Fruit fly (Drosophila melanogaster): ENCODE results near the gene CG33995.

CG33995 gene

DNA sequence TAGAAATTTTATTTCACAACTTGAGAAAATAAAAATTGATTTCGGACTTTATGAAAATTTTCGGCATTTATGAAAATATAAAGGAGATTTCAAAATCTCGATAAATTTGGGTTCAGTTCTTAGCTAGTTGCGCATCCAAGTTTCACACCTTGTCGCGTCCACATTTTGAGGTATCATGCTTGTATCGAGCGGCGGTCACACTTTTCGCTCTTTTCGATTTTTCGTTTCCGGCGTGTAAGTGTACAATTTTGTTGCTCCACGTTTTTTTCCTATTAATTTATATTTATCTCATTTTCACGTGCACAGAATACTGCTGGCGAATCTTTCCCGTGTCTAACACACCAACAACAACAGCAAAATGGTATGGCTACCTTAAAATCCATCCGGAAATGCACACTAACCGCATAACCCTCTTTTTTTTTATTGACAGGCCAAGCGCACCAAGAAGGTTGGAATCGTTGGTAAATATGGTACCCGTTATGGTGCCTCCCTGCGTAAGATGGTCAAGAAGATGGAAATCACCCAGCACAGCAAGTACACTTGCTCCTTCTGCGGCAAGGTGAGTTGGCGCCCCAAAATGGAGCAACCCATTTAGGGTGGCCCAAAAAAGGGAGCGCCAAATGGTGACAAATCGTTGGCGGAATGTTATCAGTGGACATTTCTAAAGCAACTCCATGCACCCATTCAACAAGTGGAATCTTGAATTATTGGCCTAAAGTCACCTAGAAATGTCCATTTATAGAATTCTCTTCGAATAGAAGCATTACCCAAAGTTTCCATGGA lies 27.9 kb downstream of the CG33995 start, which contains the start of gene RpL37A (continued):
- no peak for TF ChIP-seq Tbp (GFP tag; optimal IDR thresholded peaks at IDR 0.05)
- no peak for TF ChIP-seq Blimp-1 (GFP tag; optimal IDR thresholded peaks at IDR 0.05)
- peak; percentile 49 for TF ChIP-seq Oli (tag; optimal IDR thresholded peaks at IDR 0.05)
- peak; percentile 68 for TF ChIP-seq zen (tag; optimal IDR thresholded peaks at IDR 0.05)
- TF ChIP-seq CG17328 (GFP tag; IDR thresholded peaks at IDR 0.05) = peak; percentile 77
- TF ChIP-seq gsb (GFP tag; IDR thresholded peaks at IDR 0.05) = peak; percentile 54; the same call in 1 of the 2 replicates
- TF ChIP-seq CG8359 (GFP tag; optimal IDR thresholded peaks at IDR 0.05; ENCODE audit: borderline replicate concordance) = peak; percentile 66
- peak; percentile 67 for TF ChIP-seq NK7.1 (GFP tag; optimal IDR thresholded peaks at IDR 0.05)
- TF ChIP-seq CG11723 (GFP tag; optimal IDR thresholded peaks at IDR 0.05) = peak; percentile 80
- peak; percentile 76 for TF ChIP-seq Dref (GFP tag; IDR thresholded peaks at IDR 0.05)
- TF ChIP-seq grau (tag; optimal IDR thresholded peaks at IDR 0.05) = peak; percentile 73
- TF ChIP-seq CHES-1-like (GFP tag; optimal IDR thresholded peaks at IDR 0.05) = peak; percentile 76
- TF ChIP-seq disco-r (GFP tag; optimal IDR thresholded peaks at IDR 0.05) = peak; percentile 72
- TF ChIP-seq tap (tag; optimal IDR thresholded peaks at IDR 0.05) = peak; percentile 66
- TF ChIP-seq pzg (GFP tag; optimal IDR thresholded peaks at IDR 0.05) = peak; percentile 94
- peak; percentile 25; the same call in 1 of the 2 replicates for TF ChIP-seq Oaz (GFP tag; IDR thresholded peaks at IDR 0.05)
- TF ChIP-seq CG15601 (tag; optimal IDR thresholded peaks at IDR 0.05) = peak; percentile 86
- TF ChIP-seq CG12659 (GFP tag; optimal IDR thresholded peaks at IDR 0.05) = peak; percentile 92
- TF ChIP-seq CG7786 (GFP tag; optimal IDR thresholded peaks at IDR 0.05) = peak; percentile 35
- TF ChIP-seq bsh (GFP tag; optimal IDR thresholded peaks at IDR 0.05) = peak in 1 of 2 experiments; percentile 71
- no peak for TF ChIP-seq Gug (GFP tag; IDR thresholded peaks at IDR 0.05)
- TF ChIP-seq CG15479 (GFP tag; optimal IDR thresholded peaks at IDR 0.05) = no peak
- TF ChIP-seq chn (GFP tag; optimal IDR thresholded peaks at IDR 0.05) = peak; percentile 38
- TF ChIP-seq h (optimal IDR thresholded peaks at IDR 0.05) = no peak
- peak; percentile 47 for TF ChIP-seq Adf1 (GFP tag; IDR thresholded peaks at IDR 0.05)
- peak; percentile 61 for TF ChIP-seq tin (GFP tag; optimal IDR thresholded peaks at IDR 0.05)
- TF ChIP-seq CG6689 (GFP tag; IDR thresholded peaks at IDR 0.05) = peak; percentile 50
- no peak for TF ChIP-seq Ravus (GFP tag; IDR thresholded peaks at IDR 0.05)
- no peak for TF ChIP-seq CG9932 (GFP tag; IDR thresholded peaks at IDR 0.05)
- peak; percentile 49 for TF ChIP-seq CG8388 (GFP tag; optimal IDR thresholded peaks at IDR 0.05)
- TF ChIP-seq Fer1 (GFP tag; optimal IDR thresholded peaks at IDR 0.05) = peak; percentile 92
- no peak for TF ChIP-seq Dfd (GFP tag; optimal IDR thresholded peaks at IDR 0.05)
- peak; percentile 64 for TF ChIP-seq CG6683 (GFP tag; optimal IDR thresholded peaks at IDR 0.05)
- TF ChIP-seq sd (tag; optimal IDR thresholded peaks at IDR 0.05) = no peak
- TF ChIP-seq gro (GFP tag; optimal IDR thresholded peaks at IDR 0.05) = peak; percentile 88
- TF ChIP-seq CTCF (GFP tag; optimal IDR thresholded peaks at IDR 0.05) = peak; percentile 70
- TF ChIP-seq Side (GFP tag; optimal IDR thresholded peaks at IDR 0.05) = peak; percentile 87
- peak; percentile 69 for TF ChIP-seq CG8924 (tag; optimal IDR thresholded peaks at IDR 0.05)
- TF ChIP-seq CG15696 (tag; optimal IDR thresholded peaks at IDR 0.05) = peak; percentile 28
- peak; percentile 73 for TF ChIP-seq Dad (GFP tag; optimal IDR thresholded peaks at IDR 0.05)
- TF ChIP-seq zfh2 (GFP tag; optimal IDR thresholded peaks at IDR 0.05) = peak; percentile 29
- peak; percentile 84; the same call in 2 of the 3 replicates for TF ChIP-seq CG34422 (GFP tag; IDR thresholded peaks at IDR 0.05)
- TF ChIP-seq CG14860 (GFP tag; IDR thresholded peaks at IDR 0.05; ENCODE audit: partially characterized antibody) = no peak
- peak; percentile 80 for TF ChIP-seq bigmax (GFP tag; optimal IDR thresholded peaks at IDR 0.05)
- TF ChIP-seq CG6175 (GFP tag; IDR thresholded peaks at IDR 0.05) = peak; percentile 72; the same call in 2 of the 3 replicates
- no peak for TF ChIP-seq Drgx (GFP tag; IDR thresholded peaks at IDR 0.05)
- TF ChIP-seq sob (GFP tag; IDR thresholded peaks at IDR 0.05) = peak; percentile 85
- peak; percentile 90 for TF ChIP-seq CG17912 (GFP tag; optimal IDR thresholded peaks at IDR 0.05)
- peak; percentile 65 for TF ChIP-seq CG33557 (GFP tag; optimal IDR thresholded peaks at IDR 0.05)
- TF ChIP-seq gce (GFP tag; IDR thresholded peaks at IDR 0.05) = peak; percentile 78; the same call in 2 of the 3 replicates

Data from whole organism, embryonic.